Worm (Caenorhabditis elegans) whole organism, L3 larva: ENCODE results near the gene Y57A10A.31.
A peak's percentile ranks its signal among the peaks of the same experiment; 100 is the strongest.

Source experiments
- R02D3.7 ChIP-seq: fragments of 150-350 bp; optimal IDR thresholded peaks from 2 replicates; lab custom pipeline; 2014; ENCODE audit warnings: missing biosample characterization, missing genetic modification characterization
- ZK546.5 ChIP-seq: sonication (generic microtip); optimal IDR thresholded peaks from 2 replicates; lab custom pipeline; 2017; ENCODE audit warnings: missing biosample characterization, missing genetic modification characterization
- ama-1 ChIP-seq: fragments of 150-350 bp; optimal IDR thresholded peaks from 2 replicates; lab custom pipeline; 2018
- ceh-16 ChIP-seq: sonication (generic microtip); optimal IDR thresholded peaks from 2 replicates; lab custom pipeline; 2017; ENCODE audit warnings: missing biosample characterization, missing genetic modification characterization
- ceh-28 ChIP-seq: fragments of 150-350 bp; optimal IDR thresholded peaks from 2 replicates; lab custom pipeline; 2014; ENCODE audit warnings: missing biosample characterization, missing genetic modification reagents, missing genetic modification characterization
- ceh-82 ChIP-seq: fragments of 150-350 bp; optimal IDR thresholded peaks from 2 replicates; lab custom pipeline; 2014; ENCODE audit warnings: missing biosample characterization, missing genetic modification characterization
- daf-12 ChIP-seq: fragments of 150-350 bp; optimal IDR thresholded peaks from 2 replicates; lab custom pipeline; 2014; ENCODE audit warnings: missing biosample characterization, missing genetic modification reagents, missing genetic modification characterization
- egl-27 ChIP-seq: sonication (generic microtip); optimal IDR thresholded peaks from 4 replicates; lab custom pipeline; 2017; ENCODE audit warnings: missing biosample characterization, missing genetic modification reagents, missing genetic modification characterization
- egl-5 ChIP-seq: fragments of 150-350 bp; optimal IDR thresholded peaks from 2 replicates; lab custom pipeline; 2017; ENCODE audit warnings: missing biosample characterization, missing genetic modification reagents, missing genetic modification characterization, inconsistent platforms
- elt-1 ChIP-seq: fragments of 150-350 bp; optimal IDR thresholded peaks from 2 replicates; lab custom pipeline; 2014; ENCODE audit warnings: missing biosample characterization, missing genetic modification characterization
- elt-2 ChIP-seq: sonication (generic microtip); optimal IDR thresholded peaks from 2 replicates; lab custom pipeline; 2016; ENCODE audit warnings: missing genetic modification reagents, mild to moderate bottlenecking, missing genetic modification characterization, missing compliant biosample characterization
- elt-3 ChIP-seq, 3 experiments: fragments of 150-350 bp in 1 of 3; sonication (generic microtip) in 2 of 3; optimal IDR thresholded peaks; 2 replicates in 2 of 3; 4 replicates in 1 of 3; lab custom pipeline; 2014 to 2017; ENCODE audit warnings: missing biosample characterization in 3 of 3, missing genetic modification characterization in 3 of 3
- eor-1 ChIP-seq, 2 experiments: fragments of 150-350 bp; optimal IDR thresholded peaks; 2 replicates each; lab custom pipeline; 2014 to 2018; ENCODE audit warnings: missing biosample characterization in 2 of 2, missing genetic modification characterization in 2 of 2
- fos-1 ChIP-seq: fragments of 150-350 bp; optimal IDR thresholded peaks from 2 replicates; lab custom pipeline; 2014; ENCODE audit warnings: missing biosample characterization, missing genetic modification characterization
- hmg-11 ChIP-seq: sonication (generic microtip); optimal IDR thresholded peaks from 2 replicates; lab custom pipeline; 2016; ENCODE audit warnings: missing genetic modification characterization, missing compliant biosample characterization
- lin-15B ChIP-seq: fragments of 150-350 bp; optimal IDR thresholded peaks from 2 replicates; lab custom pipeline; 2014; ENCODE audit warnings: missing biosample characterization, missing genetic modification characterization
- lin-39 ChIP-seq: fragments of 150-350 bp; optimal IDR thresholded peaks from 2 replicates; lab custom pipeline; 2018; ENCODE audit warnings: missing biosample characterization, missing genetic modification reagents, missing genetic modification characterization
- mdl-1 ChIP-seq: fragments of 150-350 bp; optimal IDR thresholded peaks from 2 replicates; lab custom pipeline; 2014; ENCODE audit warnings: missing biosample characterization, missing genetic modification characterization
- mml-1 ChIP-seq: fragments of 150-350 bp; sonication (generic microtip); optimal IDR thresholded peaks from 3 replicates; lab custom pipeline; 2014; ENCODE audit warnings: missing biosample characterization, missing genetic modification characterization
- nfya-1 ChIP-seq: sonication (generic microtip); optimal IDR thresholded peaks from 2 replicates; lab custom pipeline; 2017; ENCODE audit warnings: missing genetic modification characterization, mild to moderate bottlenecking, missing compliant biosample characterization, antibody characterized with exemption, moderate library complexity; ENCODE audit not compliant: insufficient read depth
- nhr-11 ChIP-seq: fragments of 150-350 bp; optimal IDR thresholded peaks from 2 replicates; lab custom pipeline; 2014; ENCODE audit warnings: missing biosample characterization, missing genetic modification characterization
- nhr-12 ChIP-seq: fragments of 150-350 bp; optimal IDR thresholded peaks from 2 replicates; lab custom pipeline; 2014; ENCODE audit warnings: missing biosample characterization, missing genetic modification characterization
- nhr-23 ChIP-seq: fragments of 150-350 bp; optimal IDR thresholded peaks from 2 replicates; lab custom pipeline; 2014; ENCODE audit warnings: missing biosample characterization, missing genetic modification reagents, missing genetic modification characterization
- nhr-25 ChIP-seq: sonication (generic microtip); optimal IDR thresholded peaks from 2 replicates; lab custom pipeline; 2017; ENCODE audit warnings: missing biosample characterization, missing genetic modification characterization
- nhr-28 ChIP-seq: fragments of 150-350 bp; optimal IDR thresholded peaks from 2 replicates; lab custom pipeline; 2014; ENCODE audit warnings: missing biosample characterization, missing genetic modification characterization
- nhr-43 ChIP-seq: sonication (generic microtip); optimal IDR thresholded peaks from 2 replicates; lab custom pipeline; 2016; ENCODE audit warnings: mild to moderate bottlenecking, missing genetic modification characterization, missing compliant biosample characterization; ENCODE audit not compliant: poor library complexity, severe bottlenecking
- nhr-67 ChIP-seq: fragments of 150-350 bp; optimal IDR thresholded peaks from 2 replicates; lab custom pipeline; 2014; ENCODE audit warnings: missing biosample characterization, missing genetic modification characterization
- pha-4 ChIP-seq: fragments of 150-350 bp; optimal IDR thresholded peaks from 2 replicates; lab custom pipeline; 2014; ENCODE audit warnings: missing biosample characterization, missing genetic modification reagents, missing genetic modification characterization
- pqm-1 ChIP-seq: fragments of 150-350 bp; optimal IDR thresholded peaks from 2 replicates; lab custom pipeline; 2017; ENCODE audit warnings: missing biosample characterization, missing genetic modification characterization, inconsistent platforms
- skn-1 ChIP-seq: fragments of 150-350 bp; optimal IDR thresholded peaks from 2 replicates; lab custom pipeline; 2014; ENCODE audit warnings: missing biosample characterization, missing genetic modification characterization
- unc-62 ChIP-seq: fragments of 150-350 bp; sonication (generic microtip); optimal IDR thresholded peaks from 4 replicates; lab custom pipeline; 2014; ENCODE audit warnings: missing biosample characterization, missing genetic modification reagents, missing genetic modification characterization
- ztf-11 ChIP-seq: fragments of 150-350 bp; optimal IDR thresholded peaks from 2 replicates; lab custom pipeline; 2014; ENCODE audit warnings: missing biosample characterization, missing genetic modification characterization

Gene Y57A10A.31

ce11 chrII:12255545-12256233 is 33.5 kb upstream of the Y57A10A.31 start:
- TF ChIP-seq egl-27 (tag; lab: Kevin White, UChicago) (no peak), hmg-11 (tag; lab: Kevin White, UChicago) (peak; percentile 13), ceh-28 (tag; lab: Kevin White, UChicago) (peak; percentile 98)

DNA sequence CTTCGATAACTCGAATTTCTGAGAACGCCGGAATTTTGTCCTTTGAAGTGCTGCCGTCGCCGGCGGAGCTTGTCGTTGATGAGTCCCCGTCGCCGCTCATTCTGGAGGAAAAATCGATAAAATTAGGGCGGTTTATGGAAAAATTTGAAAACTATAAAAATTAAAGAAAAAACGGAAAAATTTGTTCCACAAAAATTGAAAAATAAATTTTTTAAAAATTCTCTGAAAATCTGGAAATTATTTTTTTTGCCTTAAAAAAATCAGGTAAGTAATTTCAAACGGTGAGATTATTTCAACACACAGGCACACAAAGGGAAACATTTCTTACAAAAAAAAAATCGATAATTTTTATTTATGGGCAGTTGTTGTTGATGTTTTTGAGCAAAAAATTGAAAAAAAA is 32.7 kb upstream of the Y57A10A.31 start, which contains the start of gene parn-2:
parn-2 (minus strand) TSS at position 101 of the 400 bp plus-strand sequence.
- TF ChIP-seq R02D3.7 (tag; lab: Kevin White, UChicago): no peak
- no peak for TF ChIP-seq nhr-67
- TF ChIP-seq ZK546.5 (tag; lab: Kevin White, UChicago): no peak
- no peak for TF ChIP-seq nhr-11 (tag; lab: Kevin White, UChicago)
- no peak for TF ChIP-seq fos-1 (tag; lab: Kevin White, UChicago)
- TF ChIP-seq nfya-1: no peak
- TF ChIP-seq hmg-11 (tag; lab: Kevin White, UChicago): no peak
- no peak for TF ChIP-seq unc-62 (GFP tag; lab: Kevin White, UChicago)
- TF ChIP-seq ceh-82 (tag; lab: Kevin White, UChicago): no peak
- no peak for TF ChIP-seq egl-5 (tag; lab: Kevin White, UChicago)
- no peak for TF ChIP-seq lin-15B (tag; lab: Kevin White, UChicago)
- TF ChIP-seq ceh-16: no peak
- TF ChIP-seq ceh-28 (tag; lab: Kevin White, UChicago): no peak
- no peak for TF ChIP-seq daf-12 (tag; lab: Kevin White, UChicago)
- TF ChIP-seq mdl-1 (tag; lab: Kevin White, UChicago): no peak
- no peak for TF ChIP-seq pqm-1 (tag; lab: Kevin White, UChicago)
- no peak for TF ChIP-seq mml-1

DNA sequence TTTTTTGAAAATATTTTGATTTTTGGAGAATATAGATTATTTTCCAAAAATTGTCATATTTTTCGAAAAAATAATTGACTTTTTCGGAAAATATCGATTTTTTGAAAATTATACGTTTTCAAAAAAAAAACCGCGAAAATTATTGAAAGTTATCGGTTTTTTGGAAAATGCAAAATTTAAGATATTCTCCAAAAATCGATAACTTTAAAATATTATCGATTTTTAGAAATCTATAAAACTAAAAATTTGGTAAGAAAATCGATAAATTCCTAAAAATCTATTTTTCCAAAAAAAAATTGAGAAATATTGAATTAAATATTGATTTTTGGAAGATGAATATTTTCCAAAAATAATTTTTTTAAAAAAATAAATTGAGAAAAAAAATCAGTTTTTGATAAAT is 32.1 kb upstream of the Y57A10A.31 start:
- TF ChIP-seq ZK546.5 (tag; lab: Kevin White, UChicago) (no peak), elt-1 (no peak), nhr-23 (tag; lab: Kevin White, UChicago) (no peak), unc-62 (GFP tag; lab: Kevin White, UChicago) (no peak), ceh-28 (tag; lab: Kevin White, UChicago) (peak; percentile 89), ztf-11 (no peak)

DNA sequence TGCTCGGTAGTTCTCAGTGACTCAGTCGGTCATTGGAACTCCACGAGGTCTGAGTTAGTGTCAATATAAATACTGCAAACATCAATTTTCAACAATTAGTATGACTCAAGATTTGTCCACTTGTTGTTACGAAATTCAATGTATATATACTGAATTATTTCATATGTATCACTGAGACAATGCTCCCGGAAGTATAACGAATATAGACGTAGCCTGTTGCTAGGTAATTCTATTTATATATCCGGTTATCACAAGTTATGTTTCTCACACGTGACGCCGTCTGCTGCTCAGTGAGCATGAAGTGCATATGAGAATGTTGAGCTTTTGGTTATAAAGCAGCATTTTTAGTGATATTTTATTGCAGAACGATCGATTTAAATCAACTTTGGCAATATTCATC is 28.6 kb upstream of the Y57A10A.31 start:
- TF ChIP-seq elt-3 (tag; optimal IDR thresholded peaks at IDR 0.05; lab: Kevin White, UChicago): no peak
- no peak for TF ChIP-seq fos-1 (tag; lab: Kevin White, UChicago)
- no peak for TF ChIP-seq egl-27 (tag; lab: Kevin White, UChicago)
- TF ChIP-seq ceh-28 (tag; lab: Kevin White, UChicago): no peak
- no peak for TF ChIP-seq egl-5 (tag; lab: Kevin White, UChicago)
- TF ChIP-seq nfya-1: no peak
- no peak for TF ChIP-seq skn-1 (tag; lab: Kevin White, UChicago)
- no peak for TF ChIP-seq nhr-25
- TF ChIP-seq lin-39: no peak

DNA sequence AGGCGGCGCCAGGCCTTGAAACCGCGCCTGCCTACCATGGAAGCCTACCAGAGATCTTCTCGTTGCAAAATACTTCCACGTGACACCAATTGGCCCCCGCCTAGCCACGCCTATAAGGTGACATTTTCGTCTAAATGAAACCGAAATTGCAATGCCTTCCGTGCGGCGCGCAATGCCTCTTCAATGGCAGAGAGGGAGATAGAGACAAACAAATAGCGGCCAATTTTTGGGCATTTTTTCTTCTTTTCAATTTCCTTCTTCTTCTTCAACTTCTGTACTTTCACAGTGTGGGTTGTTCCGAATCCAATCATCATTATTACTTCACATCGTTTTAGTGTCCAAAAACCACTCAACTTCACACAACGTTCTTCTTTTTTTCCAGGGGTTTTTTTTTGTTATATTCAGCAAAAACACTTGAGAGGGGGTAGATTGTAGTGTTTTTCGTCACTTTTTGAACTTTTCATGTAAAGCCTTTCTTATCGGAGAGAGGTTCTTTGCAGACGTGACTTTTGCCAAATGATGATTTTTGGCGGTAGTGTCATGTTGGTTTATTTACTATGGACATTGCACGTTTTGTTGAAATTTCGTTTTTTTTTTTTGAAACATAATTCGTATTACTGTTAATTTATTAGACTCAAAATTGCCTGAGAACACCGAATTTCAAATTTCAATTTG is 27.9 kb upstream of the Y57A10A.31 start:
- TF ChIP-seq nhr-25: peak; percentile 14
- TF ChIP-seq mml-1: no peak
- peak; percentile 16 for TF ChIP-seq ama-1
- no peak for TF ChIP-seq mdl-1 (tag; lab: Kevin White, UChicago)
- TF ChIP-seq elt-2 (tag; lab: Kevin White, UChicago): peak; percentile 2
- TF ChIP-seq pha-4: peak; percentile 11

DNA sequence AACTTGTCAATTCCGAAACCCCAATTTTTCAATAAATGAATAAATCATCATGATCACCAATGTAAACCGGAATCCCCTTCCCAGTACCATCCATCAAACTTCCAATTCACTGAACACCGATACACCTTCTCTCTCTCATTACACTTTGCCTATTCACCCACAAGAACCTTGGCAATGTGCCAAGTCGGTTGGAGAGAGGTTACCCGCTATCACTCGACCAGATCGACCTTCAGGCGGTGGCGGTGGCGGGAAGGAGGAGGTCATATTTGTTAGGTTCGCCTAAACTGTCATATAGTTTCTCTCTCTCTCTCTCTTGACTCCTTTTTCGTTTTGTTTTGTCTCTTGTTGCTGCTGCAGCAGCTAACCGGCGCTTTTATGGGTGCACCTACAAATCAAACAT is 26.6 kb upstream of the Y57A10A.31 start:
- TF ChIP-seq nhr-12 (tag; lab: Kevin White, UChicago) (no peak), hmg-11 (tag; lab: Kevin White, UChicago) (peak; percentile 15), nhr-28 (tag; lab: Kevin White, UChicago) (no peak), unc-62 (GFP tag; lab: Kevin White, UChicago) (peak; percentile 10), elt-1 (peak; percentile 65), nhr-25 (peak; percentile 99), elt-2 (tag; lab: Kevin White, UChicago) (no peak), eor-1 (tag; optimal IDR thresholded peaks at IDR 0.05; lab: Kevin White, UChicago) (no peak), nhr-67 (no peak), elt-3 (tag; optimal IDR thresholded peaks at IDR 0.05; lab: Kevin White, UChicago) (peak in 1 of 3 experiments; percentile 34), nhr-23 (tag; lab: Kevin White, UChicago) (peak; percentile 63), nhr-43 (no peak)
